Worm (Caenorhabditis elegans) whole organism, L2 larva: ENCODE measurements around the gene lev-9.

Experiments used
- C34F6.9 ChIP-seq: fragments of 150-350 bp; optimal IDR thresholded peaks from 2 replicates; lab custom pipeline; 2014; ENCODE audit warnings: missing biosample characterization, missing genetic modification characterization
- F13H6.1 ChIP-seq: sonication (generic microtip); optimal IDR thresholded peaks from 2 replicates; lab custom pipeline; 2016; ENCODE audit warnings: missing genetic modification characterization, missing compliant biosample characterization
- R02D3.7 ChIP-seq: fragments of 150-350 bp; optimal IDR thresholded peaks from 2 replicates; lab custom pipeline; 2014; ENCODE audit warnings: missing biosample characterization, missing genetic modification characterization
- Y55F3AM.14 ChIP-seq: fragments of 200-800 bp; sonication (Bioruptor generic); optimal IDR thresholded peaks from 2 replicates; lab custom pipeline; 2018; ENCODE audit warnings: mild to moderate bottlenecking, missing genetic modification characterization, missing compliant biosample characterization
- ZK546.5 ChIP-seq: sonication (generic microtip); optimal IDR thresholded peaks from 2 replicates; lab custom pipeline; 2017; ENCODE audit warnings: missing biosample characterization, missing genetic modification characterization
- alr-1 ChIP-seq: fragments of 150-350 bp; optimal IDR thresholded peaks from 2 replicates; lab custom pipeline; 2014; ENCODE audit warnings: missing biosample characterization, missing genetic modification characterization
- aly-2 ChIP-seq: fragments of 150-350 bp; optimal IDR thresholded peaks from 2 replicates; lab custom pipeline; 2014; ENCODE audit warnings: missing biosample characterization, missing genetic modification characterization
- ama-1 ChIP-seq: fragments of 150-350 bp; optimal IDR thresholded peaks from 2 replicates; lab custom pipeline; 2018; ENCODE audit warnings: inconsistent platforms
- blmp-1 ChIP-seq: sonication (generic microtip); optimal IDR thresholded peaks from 2 replicates; lab custom pipeline; 2017; ENCODE audit warnings: missing genetic modification characterization, mild to moderate bottlenecking, missing compliant biosample characterization, antibody characterized with exemption, moderate library complexity; ENCODE audit not compliant: insufficient read depth
- ceh-16 ChIP-seq: fragments of 150-350 bp; optimal IDR thresholded peaks from 2 replicates; lab custom pipeline; 2014; ENCODE audit warnings: missing biosample characterization, missing genetic modification characterization
- ceh-82 ChIP-seq: fragments of 150-350 bp; optimal IDR thresholded peaks from 2 replicates; lab custom pipeline; 2014; ENCODE audit warnings: missing biosample characterization, missing genetic modification characterization
- crh-2 ChIP-seq: sonication (generic microtip); optimal IDR thresholded peaks from 2 replicates; lab custom pipeline; 2017; ENCODE audit warnings: missing biosample characterization, missing genetic modification characterization
- dmd-4 ChIP-seq: sonication (generic microtip); optimal IDR thresholded peaks from 2 replicates; lab custom pipeline; 2017; ENCODE audit warnings: missing biosample characterization, missing genetic modification characterization
- egl-27 ChIP-seq: sonication (generic microtip); optimal IDR thresholded peaks from 3 replicates; lab custom pipeline; 2017; ENCODE audit warnings: missing biosample characterization, missing genetic modification reagents, missing genetic modification characterization
- elt-1 ChIP-seq: fragments of 150-350 bp; optimal IDR thresholded peaks from 2 replicates; lab custom pipeline; 2014; ENCODE audit warnings: missing biosample characterization, missing genetic modification characterization
- elt-3 ChIP-seq: sonication (generic microtip); optimal IDR thresholded peaks from 2 replicates; lab custom pipeline; 2017; ENCODE audit warnings: missing biosample characterization, missing genetic modification characterization
- fos-1 ChIP-seq: fragments of 150-350 bp; optimal IDR thresholded peaks from 2 replicates; lab custom pipeline; 2014; ENCODE audit warnings: missing biosample characterization, missing genetic modification characterization
- gmeb-1 ChIP-seq: fragments of 150-350 bp; optimal IDR thresholded peaks from 2 replicates; lab custom pipeline; 2014; ENCODE audit warnings: missing biosample characterization, missing genetic modification characterization
- lin-11 ChIP-seq: fragments of 150-350 bp; sonication (generic microtip); optimal IDR thresholded peaks from 2 replicates; lab custom pipeline; 2014; ENCODE audit warnings: missing biosample characterization, missing genetic modification characterization, inconsistent platforms, mixed read lengths
- lin-13 ChIP-seq: fragments of 150-350 bp; optimal IDR thresholded peaks from 2 replicates; lab custom pipeline; 2014; ENCODE audit warnings: missing biosample characterization, missing genetic modification reagents, missing genetic modification characterization
- lin-39 ChIP-seq: fragments of 150-350 bp; optimal IDR thresholded peaks from 2 replicates; lab custom pipeline; 2014; ENCODE audit warnings: missing biosample characterization, missing genetic modification reagents, missing genetic modification characterization
- lsy-2 ChIP-seq, 2 experiments: fragments of 150-350 bp in 1 of 2; sonication (generic microtip) in 1 of 2; optimal IDR thresholded peaks; 2 replicates each; lab custom pipeline; 2014 to 2017; ENCODE audit warnings: missing biosample characterization in 2 of 2, missing genetic modification characterization in 2 of 2
- mab-5 ChIP-seq: fragments of 150-350 bp; optimal IDR thresholded peaks from 2 replicates; lab custom pipeline; 2014; ENCODE audit warnings: missing biosample characterization, missing genetic modification characterization
- mbf-1 ChIP-seq: sonication (generic microtip); optimal IDR thresholded peaks from 2 replicates; lab custom pipeline; 2017; ENCODE audit warnings: missing biosample characterization, missing genetic modification characterization
- mdl-1 ChIP-seq, 2 experiments: fragments of 150-350 bp in 1 of 2; sonication (generic microtip) in 1 of 2; optimal IDR thresholded peaks; 2 replicates each; lab custom pipeline; 2017; ENCODE audit warnings: missing biosample characterization in 2 of 2, missing genetic modification characterization in 2 of 2
- nhr-10 ChIP-seq: sonication (generic microtip); optimal IDR thresholded peaks from 2 replicates; lab custom pipeline; 2017; ENCODE audit warnings: missing biosample characterization, missing genetic modification characterization
- nhr-11 ChIP-seq: fragments of 150-350 bp; optimal IDR thresholded peaks from 2 replicates; lab custom pipeline; 2014; ENCODE audit warnings: missing biosample characterization, missing genetic modification characterization
- nhr-12 ChIP-seq: fragments of 150-350 bp; optimal IDR thresholded peaks from 2 replicates; lab custom pipeline; 2014; ENCODE audit warnings: missing biosample characterization, missing genetic modification characterization
- nhr-129 ChIP-seq: fragments of 150-350 bp; optimal IDR thresholded peaks from 2 replicates; lab custom pipeline; 2014; ENCODE audit warnings: missing biosample characterization, missing genetic modification characterization
- nhr-21 ChIP-seq: fragments of 150-350 bp; optimal IDR thresholded peaks from 2 replicates; lab custom pipeline; 2014; ENCODE audit warnings: missing biosample characterization, missing genetic modification characterization
- nhr-23 ChIP-seq: fragments of 150-350 bp; optimal IDR thresholded peaks from 2 replicates; lab custom pipeline; 2014; ENCODE audit warnings: missing biosample characterization, missing genetic modification reagents, missing genetic modification characterization
- nhr-237 ChIP-seq: fragments of 150-350 bp; optimal IDR thresholded peaks from 2 replicates; lab custom pipeline; 2014; ENCODE audit warnings: missing biosample characterization, missing genetic modification characterization
- nhr-25 ChIP-seq: fragments of 150-350 bp; sonication (generic microtip); optimal IDR thresholded peaks from 3 replicates; lab custom pipeline; 2014; ENCODE audit warnings: missing biosample characterization, missing genetic modification characterization
- nhr-6 ChIP-seq: fragments of 150-350 bp; optimal IDR thresholded peaks from 2 replicates; lab custom pipeline; 2014; ENCODE audit warnings: missing biosample characterization, missing genetic modification characterization
- nhr-77 ChIP-seq: fragments of 150-350 bp; optimal IDR thresholded peaks from 2 replicates; lab custom pipeline; 2014; ENCODE audit warnings: missing biosample characterization, missing genetic modification characterization
- peb-1 ChIP-seq: fragments of 150-350 bp; optimal IDR thresholded peaks from 2 replicates; lab custom pipeline; 2014; ENCODE audit warnings: missing biosample characterization, missing genetic modification characterization
- sem-4 ChIP-seq: fragments of 150-350 bp; optimal IDR thresholded peaks from 2 replicates; lab custom pipeline; 2014; ENCODE audit warnings: missing biosample characterization, missing genetic modification reagents, missing genetic modification characterization
- skn-1 ChIP-seq: sonication (generic microtip); optimal IDR thresholded peaks from 2 replicates; lab custom pipeline; 2017; ENCODE audit warnings: missing biosample characterization, missing genetic modification characterization
- sma-3 ChIP-seq: sonication (generic microtip); optimal IDR thresholded peaks from 2 replicates; lab custom pipeline; 2016; ENCODE audit warnings: missing genetic modification reagents, missing genetic modification characterization, missing compliant biosample characterization
- sma-9 ChIP-seq, 2 experiments: fragments of 150-350 bp in 1 of 2; sonication (generic microtip) in 1 of 2; optimal IDR thresholded peaks; 2 replicates each; lab custom pipeline; 2014 to 2016; ENCODE audit warnings: missing genetic modification characterization in 2 of 2, mild to moderate bottlenecking in 1 of 2, missing biosample characterization in 1 of 2, missing compliant biosample characterization in 1 of 2, missing genetic modification reagents in 1 of 2, moderate library complexity in 1 of 2
- snpc-4 ChIP-seq: fragments of 150-350 bp; optimal IDR thresholded peaks from 2 replicates; lab custom pipeline; 2014; ENCODE audit warnings: missing biosample characterization, missing genetic modification characterization
- unc-39 ChIP-seq: fragments of 150-350 bp; optimal IDR thresholded peaks from 2 replicates; lab custom pipeline; 2014; ENCODE audit warnings: missing biosample characterization, missing genetic modification characterization
- unc-55 ChIP-seq: fragments of 150-350 bp; sonication (generic microtip); optimal IDR thresholded peaks from 3 replicates; lab custom pipeline; 2014; ENCODE audit warnings: missing biosample characterization, missing genetic modification reagents, missing genetic modification characterization
- unc-62 ChIP-seq: fragments of 150-350 bp; optimal IDR thresholded peaks from 2 replicates; lab custom pipeline; 2014; ENCODE audit warnings: missing biosample characterization, missing genetic modification reagents, missing genetic modification characterization
- zag-1 ChIP-seq: fragments of 150-350 bp; optimal IDR thresholded peaks from 2 replicates; lab custom pipeline; 2014; ENCODE audit warnings: missing biosample characterization, missing genetic modification characterization
- ztf-1 ChIP-seq: fragments of 200-800 bp; sonication (Bioruptor generic); conservative IDR thresholded peaks from 2 replicates; pipeline ENCODE4 v1.3.6; 2022; ENCODE audit warnings: missing genetic modification characterization, missing compliant biosample characterization
- ztf-11 ChIP-seq: sonication (generic microtip); optimal IDR thresholded peaks from 2 replicates; lab custom pipeline; 2017; ENCODE audit warnings: missing biosample characterization, missing genetic modification characterization
- ztf-4 ChIP-seq: fragments of 150-350 bp; optimal IDR thresholded peaks from 2 replicates; lab custom pipeline; 2014; ENCODE audit warnings: missing biosample characterization, missing genetic modification characterization

The lev-9 gene

ce11 chrX:6292812-6293211 is 1.3 kb upstream of the lev-9 start, which contains the start of gene mom-1:
Gene mom-1, plus strand, starts transcription at chrX:6293112.
- no peak for TF ChIP-seq peb-1 (tag; lab: Kevin White, UChicago)
- TF ChIP-seq ztf-11 (tag; lab: Kevin White, UChicago) = no peak
- TF ChIP-seq dmd-4 = no peak
- no peak for TF ChIP-seq mdl-1 (tag; optimal IDR thresholded peaks at IDR 0.05; lab: Kevin White, UChicago)
- TF ChIP-seq mab-5 (tag; lab: Kevin White, UChicago) = no peak
- TF ChIP-seq nhr-11 = no peak

- no peak for TF ChIP-seq elt-3 (tag; lab: Kevin White, UChicago)
- TF ChIP-seq aly-2 (tag; lab: Kevin White, UChicago) = no peak
- peak; percentile 50 for TF ChIP-seq Y55F3AM.14 (GFP tag; lab: Kevin White, UChicago)
- TF ChIP-seq nhr-129 (tag; lab: Kevin White, UChicago) = peak; percentile 48
- no peak for TF ChIP-seq unc-39
- TF ChIP-seq egl-27 (tag; lab: Kevin White, UChicago) = no peak
- TF ChIP-seq gmeb-1 (tag; lab: Kevin White, UChicago) = peak; percentile 6
- TF ChIP-seq mab-5 (tag; lab: Kevin White, UChicago) = peak; percentile 27
- peak; percentile 41 for TF ChIP-seq C34F6.9 (tag; lab: Kevin White, UChicago)
- TF ChIP-seq nhr-12 (tag; lab: Kevin White, UChicago) = no peak
- no peak for TF ChIP-seq dmd-4
- TF ChIP-seq lsy-2 (tag; optimal IDR thresholded peaks at IDR 0.05; lab: Kevin White, UChicago) = peak in 1 of 2 experiments; percentile 47
- TF ChIP-seq unc-55 (GFP tag; lab: Kevin White, UChicago) = peak; percentile 67
- TF ChIP-seq sem-4 (tag; lab: Kevin White, UChicago) = peak; percentile 61
- TF ChIP-seq ztf-11 (tag; lab: Kevin White, UChicago) = no peak
- TF ChIP-seq nhr-25 (tag; lab: Kevin White, UChicago) = peak; percentile 17
- TF ChIP-seq skn-1 (tag; lab: Kevin White, UChicago) = no peak
- TF ChIP-seq sma-3 = peak; percentile 36
- TF ChIP-seq mbf-1 (tag; lab: Kevin White, UChicago) = no peak
- no peak for TF ChIP-seq blmp-1 (tag; lab: Kevin White, UChicago)
- peak; percentile 59 for TF ChIP-seq lin-11 (tag; lab: Kevin White, UChicago)
- peak; percentile 17 for TF ChIP-seq nhr-6 (tag; lab: Kevin White, UChicago)
- TF ChIP-seq fos-1 (tag; lab: Kevin White, UChicago) = peak; percentile 58
- TF ChIP-seq F13H6.1 = peak; percentile 60
- no peak for TF ChIP-seq alr-1
- TF ChIP-seq nhr-21 (tag; lab: Kevin White, UChicago) = peak; percentile 56
- no peak for TF ChIP-seq elt-1
- no peak for TF ChIP-seq nhr-23
- peak; percentile 60 for TF ChIP-seq lin-13 (GFP tag; lab: Kevin White, UChicago)
- no peak for TF ChIP-seq peb-1 (tag; lab: Kevin White, UChicago)
- no peak for TF ChIP-seq ceh-82
- TF ChIP-seq unc-62 (GFP tag; lab: Kevin White, UChicago) = no peak
- no peak for TF ChIP-seq R02D3.7 (tag; lab: Kevin White, UChicago)
- no peak for TF ChIP-seq ama-1 (lab: Kevin White, UChicago)
- no peak for TF ChIP-seq lin-39 (tag; lab: Kevin White, UChicago)
- TF ChIP-seq ztf-1 (GFP tag; lab: Robert Waterston, UW) = no peak
- TF ChIP-seq crh-2 (tag; lab: Kevin White, UChicago) = peak; percentile 52
- no peak for TF ChIP-seq ztf-4 (tag; lab: Kevin White, UChicago)
- TF ChIP-seq nhr-237 = no peak
- no peak for TF ChIP-seq zag-1 (tag; lab: Kevin White, UChicago)
- TF ChIP-seq nhr-10 (tag; lab: Kevin White, UChicago) = no peak
- TF ChIP-seq nhr-11 = no peak
- TF ChIP-seq mdl-1 (tag; optimal IDR thresholded peaks at IDR 0.05; lab: Kevin White, UChicago) = no peak
- TF ChIP-seq sma-9 (GFP tag; optimal IDR thresholded peaks at IDR 0.05; lab: Kevin White, UChicago) = peak; percentile 63
- no peak for TF ChIP-seq sma-9 (tag; optimal IDR thresholded peaks at IDR 0.05; lab: Kevin White, UChicago)
- TF ChIP-seq nhr-77 (tag; lab: Kevin White, UChicago) = no peak
- TF ChIP-seq snpc-4 (tag; lab: Kevin White, UChicago) = no peak
- peak; percentile 15 for TF ChIP-seq ceh-16 (tag; lab: Kevin White, UChicago)
- no peak for TF ChIP-seq ZK546.5
Observed at ce11 chrX:6292143-6292542, 611 bp upstream of the lev-9 start.
